Worm (Caenorhabditis elegans) whole organism, L2 larva: ENCODE results near the gene sup-12.

ENCODE experiments used
- elt-1 ChIP-seq: fragments of 150-350 bp; optimal IDR thresholded peaks from 2 replicates; lab custom pipeline; 2014; ENCODE audit warnings: missing biosample characterization, missing genetic modification characterization
- nhr-12 ChIP-seq: fragments of 150-350 bp; optimal IDR thresholded peaks from 2 replicates; lab custom pipeline; 2014; ENCODE audit warnings: missing biosample characterization, missing genetic modification characterization

ce11 chrX:3898255-3899177 lies 5.9 kb upstream of the sup-12 start:
- TF ChIP-seq elt-1 (tag; lab: Kevin White, UChicago) (no peak), nhr-12 (tag; lab: Kevin White, UChicago) (no peak)
